Fruit fly (Drosophila melanogaster) whole organism, pupa: ENCODE results near the gene CG31344.
A peak's percentile ranks its signal among the peaks of the same experiment; 100 is the strongest.

Experiments
- CG10348 ChIP-seq: fragments of 200-800 bp; sonication (Bioruptor generic); IDR thresholded peaks from 2 replicates; pipeline ENCODE4 v1.3.6; 2022; ENCODE audit warnings: missing biosample characterization, missing genetic modification characterization
- CG12605 ChIP-seq: fragments of 200-800 bp; sonication (Bioruptor generic); IDR thresholded peaks from 2 replicates; pipeline ENCODE4 v1.3.6; 2022; ENCODE audit warnings: missing biosample characterization, missing genetic modification characterization
- CG13204 ChIP-seq: fragments of 200-800 bp; sonication (Bioruptor generic); optimal IDR thresholded peaks from 2 replicates; lab custom pipeline; 2018; ENCODE audit warnings: missing biosample characterization, mild to moderate bottlenecking, missing genetic modification characterization, moderate library complexity
- CG14655 ChIP-seq: fragments of 200-800 bp; sonication (Bioruptor generic); optimal IDR thresholded peaks from 3 replicates; lab custom pipeline; 2017; ENCODE audit warnings: mild to moderate bottlenecking, missing biosample characterization, missing genetic modification reagents, missing genetic modification characterization
- CG15710 ChIP-seq: fragments of 200-800 bp; sonication (Bioruptor generic); optimal IDR thresholded peaks from 2 replicates; lab custom pipeline; 2018; ENCODE audit warnings: missing biosample characterization, mild to moderate bottlenecking, missing genetic modification characterization, moderate library complexity
- CG17806 ChIP-seq: fragments of 200-800 bp; sonication (Bioruptor generic); optimal IDR thresholded peaks from 2 replicates; lab custom pipeline; 2018; ENCODE audit warnings: missing biosample characterization, mild to moderate bottlenecking, missing genetic modification characterization, moderate library complexity
- CG32121 ChIP-seq: fragments of 200-800 bp; sonication (Bioruptor generic); IDR thresholded peaks from 2 replicates; pipeline ENCODE4 v1.3.6; 2022; ENCODE audit warnings: missing biosample characterization, missing genetic modification characterization
- CG34367 ChIP-seq: fragments of 200-800 bp; sonication (Bioruptor generic); optimal IDR thresholded peaks from 2 replicates; lab custom pipeline; 2018; ENCODE audit warnings: missing biosample characterization, mild to moderate bottlenecking, missing genetic modification characterization
- CG4496 ChIP-seq: fragments of 200-800 bp; sonication (Bioruptor generic); IDR thresholded peaks from 3 replicates; pipeline ENCODE4 v1.3.6; 2022; ENCODE audit warnings: missing biosample characterization, missing genetic modification characterization
- CG8159 ChIP-seq: fragments of 200-800 bp; sonication (Bioruptor generic); optimal IDR thresholded peaks from 3 replicates; lab custom pipeline; 2018; ENCODE audit warnings: missing biosample characterization, mild to moderate bottlenecking, missing genetic modification characterization, moderate library complexity
- CG8301 ChIP-seq: fragments of 200-800 bp; sonication (Bioruptor generic); optimal IDR thresholded peaks from 2 replicates; lab custom pipeline; 2018; ENCODE audit warnings: missing biosample characterization, mild to moderate bottlenecking, missing genetic modification characterization
- CG9948 ChIP-seq: fragments of 200-800 bp; sonication (Bioruptor generic); optimal IDR thresholded peaks from 2 replicates; lab custom pipeline; 2018; ENCODE audit warnings: missing biosample characterization, mild to moderate bottlenecking, missing genetic modification characterization, moderate library complexity
- D1 ChIP-seq: fragments of 200-800 bp; sonication (Bioruptor generic); optimal IDR thresholded peaks from 2 replicates; lab custom pipeline; 2018; ENCODE audit warnings: missing biosample characterization, mild to moderate bottlenecking, missing genetic modification characterization, moderate library complexity
- EcR ChIP-seq: fragments of 200-800 bp; sonication (Bioruptor generic); optimal IDR thresholded peaks from 3 replicates; lab custom pipeline; 2019; ENCODE audit warnings: missing biosample characterization, missing genetic modification characterization, mild to moderate bottlenecking, moderate library complexity, missing genetic modification reagents
- Ets98B ChIP-seq: fragments of 200-800 bp; sonication (Bioruptor generic); IDR thresholded peaks from 2 replicates; pipeline ENCODE4 v1.3.6; 2022; ENCODE audit warnings: missing biosample characterization, missing genetic modification characterization
- Pif1A ChIP-seq: fragments of 200-800 bp; sonication (Bioruptor generic); optimal IDR thresholded peaks from 3 replicates; lab custom pipeline; 2016; ENCODE audit warnings: missing biosample characterization, missing genetic modification characterization
- Pif1B ChIP-seq: fragments of 200-800 bp; sonication (Bioruptor generic); optimal IDR thresholded peaks from 3 replicates; lab custom pipeline; 2016; ENCODE audit warnings: missing biosample characterization, missing genetic modification characterization
- Snoo ChIP-seq: fragments of 200-800 bp; sonication (Bioruptor generic); optimal IDR thresholded peaks from 3 replicates; lab custom pipeline; 2017; ENCODE audit warnings: missing biosample characterization, mild to moderate bottlenecking, missing genetic modification characterization, inconsistent platforms
- fd96Ca ChIP-seq: fragments of 200-800 bp; sonication (Bioruptor generic); IDR thresholded peaks from 3 replicates; pipeline ENCODE4 v1.3.6; 2022; ENCODE audit warnings: missing biosample characterization, missing genetic modification characterization
- gl ChIP-seq: fragments of 200-800 bp; sonication (Bioruptor generic); optimal IDR thresholded peaks from 2 replicates; lab custom pipeline; 2018; ENCODE audit warnings: missing biosample characterization, mild to moderate bottlenecking, missing genetic modification characterization
- rn ChIP-seq: fragments of 200-800 bp; sonication (Bioruptor generic); IDR thresholded peaks from 2 replicates; pipeline ENCODE4 v1.3.6; 2022; ENCODE audit warnings: missing biosample characterization, missing genetic modification characterization

CG31344 gene

DNA sequence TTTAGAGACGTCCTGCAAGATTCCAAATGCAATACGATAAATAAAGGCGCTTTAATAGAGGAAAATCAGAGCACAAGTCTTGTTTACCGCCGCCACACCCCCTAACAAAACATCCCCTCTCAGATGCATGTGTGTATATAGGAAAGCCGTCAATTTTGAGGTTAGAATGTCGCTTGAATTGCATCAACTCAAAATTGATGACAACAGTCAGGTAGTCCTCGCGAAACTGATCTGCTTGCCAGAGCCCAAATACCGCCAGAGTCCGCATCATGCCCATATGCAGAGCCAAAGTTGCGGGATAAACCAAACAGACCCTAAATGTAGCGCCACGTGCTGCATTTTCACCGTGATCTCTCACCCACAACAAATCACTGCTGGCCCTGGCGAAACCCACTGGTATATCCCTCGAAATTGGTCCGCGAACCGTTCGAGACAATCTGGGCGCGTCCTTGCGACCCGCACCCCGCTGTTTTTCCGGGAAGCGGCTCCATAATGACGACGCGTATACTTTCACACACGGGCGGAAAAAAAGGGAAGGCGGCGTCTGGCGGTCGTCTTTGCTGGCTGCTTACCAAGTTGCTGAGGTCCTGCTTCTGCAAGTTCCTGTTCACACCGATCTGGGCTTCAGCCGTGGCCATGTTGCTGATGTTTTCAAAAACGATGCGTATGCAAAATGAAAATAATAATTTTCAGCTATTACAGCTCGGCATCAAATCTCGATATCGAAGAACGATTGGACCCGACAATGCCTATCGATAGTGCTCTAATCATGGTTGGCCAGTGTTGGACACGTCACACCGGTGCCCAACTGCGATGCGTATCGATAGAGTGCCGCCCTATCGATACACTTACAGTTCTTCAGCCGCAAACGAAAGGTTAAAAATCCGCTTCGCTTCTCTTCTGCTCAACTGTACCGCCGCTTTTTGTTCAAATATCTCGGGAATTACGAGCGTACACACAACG is 37.9 kb upstream of the CG31344 start, which contains the start of the genes eIF2gamma and Set:
Gene eIF2gamma, minus strand, starts transcription at position 749 of the 963 bp plus-strand sequence.
Gene Set, plus strand, starts transcription at position 843 of the 963 bp plus-strand sequence.
- TF ChIP-seq CG34367 (tag; lab: Kevin White, UChicago) (no peak), fd96Ca (GFP tag; lab: Robert Waterston, UW) (no peak), Pif1B (GFP tag; lab: Kevin White, UChicago) (no peak), CG13204 (GFP tag; lab: Kevin White, UChicago) (no peak), CG8159 (tag; lab: Kevin White, UChicago) (no peak), gl (tag; lab: Kevin White, UChicago) (no peak), EcR (GFP tag; lab: Kevin White, UChicago) (no peak), CG8301 (tag; lab: Kevin White, UChicago) (no peak), Pif1A (GFP tag; lab: Kevin White, UChicago) (no peak), Ets98B (no peak), CG14655 (GFP tag; lab: Kevin White, UChicago) (no peak), CG10348 (GFP tag; lab: Robert Waterston, UW) (no peak), CG17806 (no peak), Snoo (no peak), D1 (tag; lab: Kevin White, UChicago) (no peak), CG12605 (GFP tag; lab: Robert Waterston, UW) (no peak)
- TF ChIP-seq, all 21 proteins: peak for 0

DNA sequence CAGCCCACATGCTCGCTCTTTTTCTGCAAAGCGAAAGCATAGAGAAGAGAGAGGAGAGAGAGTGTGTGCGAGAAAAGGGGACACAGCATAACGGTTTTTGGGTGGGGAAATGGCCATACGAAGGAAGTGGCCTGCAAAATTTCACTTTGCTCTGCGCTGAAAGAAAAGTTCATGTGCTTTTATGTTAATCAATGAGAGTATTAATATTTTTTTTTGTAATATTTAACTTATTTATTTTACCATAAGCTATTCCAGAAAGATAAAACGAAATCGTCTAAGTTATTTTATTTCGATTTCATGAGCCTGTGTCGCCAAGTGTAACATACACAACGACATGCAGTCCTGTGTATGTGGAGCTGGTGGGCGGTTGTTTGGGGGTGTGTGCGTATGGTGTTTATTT is 25.3 kb upstream of the CG31344 start:
- TF ChIP-seq CG32121 (GFP tag; lab: Robert Waterston, UW) (peak; percentile 70), fd96Ca (GFP tag; lab: Robert Waterston, UW) (peak; percentile 67), Pif1A (GFP tag; lab: Kevin White, UChicago) (no peak), CG15710 (tag; lab: Kevin White, UChicago) (peak; percentile 74), gl (tag; lab: Kevin White, UChicago) (no peak), CG4496 (GFP tag; lab: Robert Waterston, UW) (peak; percentile 72; the same call in 2 of the 3 replicates), CG13204 (GFP tag; lab: Kevin White, UChicago) (no peak), CG10348 (GFP tag; lab: Robert Waterston, UW) (no peak), rn (GFP tag; lab: Robert Waterston, UW) (peak; percentile 56), CG9948 (tag; lab: Kevin White, UChicago) (no peak), Ets98B (peak; percentile 81), EcR (GFP tag; lab: Kevin White, UChicago) (no peak), CG17806 (no peak), Pif1B (GFP tag; lab: Kevin White, UChicago) (no peak), D1 (tag; lab: Kevin White, UChicago) (no peak), CG34367 (tag; lab: Kevin White, UChicago) (peak; percentile 40), Snoo (no peak), CG14655 (GFP tag; lab: Kevin White, UChicago) (no peak), CG12605 (GFP tag; lab: Robert Waterston, UW) (peak; percentile 60), CG8301 (tag; lab: Kevin White, UChicago) (no peak), CG8159 (tag; lab: Kevin White, UChicago) (peak; percentile 62)

DNA sequence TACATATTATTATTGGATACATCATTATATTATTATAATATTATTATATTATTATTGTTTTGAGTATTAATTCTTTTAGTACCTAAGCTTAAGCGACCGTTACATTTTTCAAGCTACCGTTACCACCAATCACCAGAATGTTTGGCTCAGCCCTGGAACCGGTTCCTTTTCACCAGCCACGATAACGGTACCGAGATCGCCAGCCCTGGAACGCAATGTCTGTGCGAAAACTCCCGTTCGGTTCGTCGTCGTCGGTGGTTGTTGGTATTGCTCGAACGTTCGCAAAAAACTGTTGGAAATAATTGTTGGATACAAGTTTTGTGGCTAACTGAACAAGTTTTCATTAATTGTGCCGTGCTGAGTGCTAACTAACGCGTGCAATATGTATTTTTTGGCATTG is 24.6 kb upstream of the CG31344 start, which contains the start of gene CG42404:
Gene CG42404, plus strand, starts transcription at position 360 of the 400 bp plus-strand sequence.
- TF ChIP-seq EcR (GFP tag; lab: Kevin White, UChicago) (no peak), fd96Ca (GFP tag; lab: Robert Waterston, UW) (no peak), CG12605 (GFP tag; lab: Robert Waterston, UW) (no peak), CG4496 (GFP tag; lab: Robert Waterston, UW) (no peak), CG10348 (GFP tag; lab: Robert Waterston, UW) (no peak), Snoo (no peak), CG8159 (tag; lab: Kevin White, UChicago) (no peak), CG9948 (tag; lab: Kevin White, UChicago) (no peak), CG34367 (tag; lab: Kevin White, UChicago) (no peak), CG13204 (GFP tag; lab: Kevin White, UChicago) (no peak), CG17806 (no peak), CG15710 (tag; lab: Kevin White, UChicago) (no peak), CG8301 (tag; lab: Kevin White, UChicago) (no peak), D1 (tag; lab: Kevin White, UChicago) (no peak)
- TF ChIP-seq, all 21 proteins: peak for 0

DNA sequence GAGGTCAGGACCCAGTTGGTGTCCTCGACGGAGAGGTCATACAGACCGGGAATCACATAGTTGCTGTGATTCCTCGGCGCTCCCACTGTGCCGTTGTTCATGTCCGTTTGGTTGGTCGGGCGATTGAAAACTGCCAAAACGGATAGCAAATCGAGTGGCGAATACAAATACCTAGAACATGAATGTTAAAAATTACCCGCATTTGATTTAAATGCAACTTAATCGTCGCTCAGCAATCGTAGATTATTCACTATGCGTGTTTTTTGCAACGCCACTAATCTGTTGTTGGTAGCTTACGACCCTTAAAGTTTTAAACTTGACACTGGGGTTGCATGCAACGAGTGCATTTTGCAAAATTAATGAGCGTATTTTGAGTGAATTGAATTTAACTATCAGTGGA is 23.9 kb upstream of the CG31344 start, which contains the start of gene Amt:
Gene Amt, minus strand, starts transcription at position 101 of the 400 bp plus-strand sequence.
- TF ChIP-seq CG34367 (tag; lab: Kevin White, UChicago) (no peak), CG12605 (GFP tag; lab: Robert Waterston, UW) (no peak), Pif1A (GFP tag; lab: Kevin White, UChicago) (no peak), CG8159 (tag; lab: Kevin White, UChicago) (no peak), CG8301 (tag; lab: Kevin White, UChicago) (no peak), Ets98B (no peak), Pif1B (GFP tag; lab: Kevin White, UChicago) (no peak), CG17806 (no peak), CG9948 (tag; lab: Kevin White, UChicago) (no peak), fd96Ca (GFP tag; lab: Robert Waterston, UW) (no peak), rn (GFP tag; lab: Robert Waterston, UW) (no peak), CG13204 (GFP tag; lab: Kevin White, UChicago) (no peak), Snoo (no peak), D1 (tag; lab: Kevin White, UChicago) (no peak)
